Fruit fly (Drosophila melanogaster) ovary, adult (tissue): ENCODE measurements around the gene mRpS30.

Source experiments
- CG17801 ChIP-seq: fragments of 200-800 bp; optimal IDR thresholded peaks from 2 replicates; lab custom pipeline; 2019; ENCODE audit warnings: missing biosample characterization, mild to moderate bottlenecking, missing genetic modification characterization, moderate library complexity; ENCODE audit not compliant: partially characterized antibody

Gene mRpS30

dm6 chrX:15804790-15805189, 18.9 kb downstream of the mRpS30 start:
- no peak for TF ChIP-seq CG17801 (GFP tag; lab: Kevin White, UChicago)

DNA sequence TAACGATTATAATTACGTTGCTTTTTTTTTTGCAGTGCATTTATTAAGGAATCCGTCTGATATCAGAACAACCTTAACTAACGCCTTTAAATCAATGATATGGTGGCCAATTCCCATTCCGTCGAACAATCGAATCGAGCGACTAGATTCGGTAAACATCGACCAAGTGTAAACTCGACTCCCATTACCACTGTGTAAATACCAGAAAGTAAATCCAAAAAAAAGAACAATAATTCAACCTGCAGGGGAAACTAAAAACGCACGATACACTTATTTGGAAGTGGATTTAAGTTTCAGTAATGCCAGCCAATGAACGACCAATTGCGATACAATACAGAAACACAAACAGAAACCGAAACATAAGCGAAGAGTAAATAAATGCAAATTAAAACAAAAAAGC, 19.7 kb downstream of the mRpS30 start:
- no peak for TF ChIP-seq CG17801 (GFP tag; lab: Kevin White, UChicago)

dm6 chrX:15807915-15808314, 22.1 kb downstream of the mRpS30 start:
- no peak for TF ChIP-seq CG17801 (GFP tag; lab: Kevin White, UChicago)

DNA sequence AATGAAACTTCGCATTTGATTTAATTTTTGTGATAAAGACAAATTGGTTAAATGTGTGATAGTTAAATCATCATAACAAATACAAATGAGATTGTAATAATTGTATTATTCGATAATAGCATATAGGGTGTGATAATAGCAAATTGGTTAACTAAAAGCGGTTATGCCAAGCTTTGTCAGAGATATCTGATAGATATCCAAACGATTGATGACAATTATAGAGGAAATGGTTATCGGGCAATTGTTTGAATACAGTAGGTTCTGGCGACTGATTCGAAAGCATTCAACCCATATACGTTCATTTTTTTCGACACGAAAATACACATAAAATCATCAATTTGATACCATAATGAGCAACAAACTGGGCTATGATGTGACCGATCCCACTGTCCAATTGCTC, 23.4 kb downstream of the mRpS30 start, which contains the start of gene CG8509:
Gene CG8509 (plus strand): TSS at position 301 of the 400 bp plus-strand sequence.
- TF ChIP-seq CG17801 (GFP tag; lab: Kevin White, UChicago): no peak

dm6 chrX:15811666-15812614, 26.1 kb downstream of the mRpS30 start:
- TF ChIP-seq CG17801 (GFP tag; lab: Kevin White, UChicago): peak; percentile 84

dm6 chrX:15812615-15812995, 26.8 kb downstream of the mRpS30 start:
- TF ChIP-seq CG17801 (GFP tag; lab: Kevin White, UChicago): no peak

DNA sequence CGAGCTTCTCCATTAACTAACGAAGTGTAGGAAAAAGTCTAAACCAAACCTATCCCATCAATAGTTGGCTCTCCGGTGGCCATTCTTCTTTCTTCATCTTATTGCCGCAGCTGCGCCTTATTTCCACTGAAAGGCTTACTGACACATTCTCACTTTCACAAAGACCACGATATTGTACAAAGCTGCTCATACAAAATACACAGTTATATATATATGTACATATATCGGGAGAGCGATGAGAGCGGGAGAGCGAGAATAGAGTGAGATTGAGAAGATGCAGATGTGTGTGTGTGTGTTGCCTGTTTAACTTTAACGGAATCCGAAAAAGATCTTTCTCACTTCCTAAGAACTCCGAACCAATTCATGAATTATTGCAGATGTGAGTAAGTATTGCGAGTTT, 27.4 kb downstream of the mRpS30 start:
- TF ChIP-seq CG17801 (GFP tag; lab: Kevin White, UChicago): no peak

- TF ChIP-seq CG17801 (GFP tag; lab: Kevin White, UChicago): no peak
Measured at dm6 chrX:15814485-15814884, 28.6 kb downstream of the mRpS30 start.

- no peak for TF ChIP-seq CG17801 (GFP tag; lab: Kevin White, UChicago)
Measured at dm6 chrX:15816127-15816526, 30.3 kb downstream of the mRpS30 start.

dm6 chrX:15816905-15817304, 31.1 kb downstream of the mRpS30 start:
- TF ChIP-seq CG17801 (GFP tag; lab: Kevin White, UChicago): no peak

DNA sequence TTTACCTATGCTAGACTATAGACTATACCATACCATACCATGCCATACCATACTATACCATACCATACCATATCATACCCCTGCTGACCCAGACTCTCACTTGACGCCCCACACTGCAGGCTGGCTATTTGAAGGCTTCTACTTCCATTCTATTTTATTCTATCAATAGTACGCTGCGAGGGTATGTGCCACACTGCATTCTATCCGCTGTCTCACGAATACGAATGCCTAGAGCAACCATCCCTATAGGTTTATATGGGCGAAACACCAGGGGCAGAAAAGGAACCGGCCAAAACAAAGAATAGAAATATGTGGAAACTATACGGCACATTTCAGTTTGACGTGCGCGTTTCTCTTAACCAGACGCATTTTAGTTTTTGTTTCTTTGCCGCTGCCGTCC, 32.0 kb downstream of the mRpS30 start:
- TF ChIP-seq CG17801 (GFP tag; lab: Kevin White, UChicago): no peak

DNA sequence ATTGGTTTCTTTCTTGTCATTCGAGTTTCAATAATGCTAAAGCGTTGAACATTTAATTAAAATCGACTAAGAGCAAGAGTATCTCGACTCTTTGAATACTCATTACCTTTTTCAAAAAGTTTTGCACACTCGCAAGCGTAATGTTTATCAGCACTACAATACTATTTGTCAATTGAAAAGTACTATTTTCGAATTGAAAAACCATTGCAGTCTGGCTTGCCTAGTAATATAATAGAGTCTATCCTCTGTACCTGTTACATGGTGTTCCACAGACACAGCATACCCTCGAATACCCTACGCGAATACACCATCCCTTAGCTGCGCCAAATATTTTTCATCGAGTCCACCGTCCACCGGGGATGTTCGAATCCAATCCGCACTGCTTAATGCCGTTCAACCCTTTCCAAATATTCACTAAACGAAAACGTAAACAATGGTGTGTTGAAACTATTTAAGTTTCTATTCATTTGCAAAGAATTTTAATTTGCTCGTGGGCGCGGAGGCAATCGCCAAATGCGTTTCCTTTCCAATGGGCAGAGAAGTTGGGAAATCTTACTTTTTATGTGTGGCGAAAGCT, 32.8 kb downstream of the mRpS30 start:
- no peak for TF ChIP-seq CG17801 (GFP tag; lab: Kevin White, UChicago)

DNA sequence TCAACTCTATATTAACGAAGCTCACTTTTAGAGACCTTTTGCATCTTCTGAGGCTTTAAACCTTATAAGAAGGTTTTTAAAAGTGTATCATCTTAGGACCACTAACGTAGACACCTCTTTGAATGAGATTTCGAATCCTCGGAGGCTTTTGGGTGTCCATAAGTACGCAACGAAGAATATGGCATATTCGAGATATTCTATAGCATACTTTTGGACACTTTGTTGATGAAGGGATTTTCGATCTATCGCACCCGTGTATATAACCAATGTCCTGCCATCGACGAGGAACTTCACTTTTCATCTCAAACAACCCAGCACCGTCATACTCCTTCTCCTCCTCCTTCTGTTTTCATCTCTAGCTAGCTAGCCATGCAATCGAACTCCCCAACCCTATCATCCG, 36.5 kb downstream of the mRpS30 start:
- no peak for TF ChIP-seq CG17801 (GFP tag; lab: Kevin White, UChicago)

DNA sequence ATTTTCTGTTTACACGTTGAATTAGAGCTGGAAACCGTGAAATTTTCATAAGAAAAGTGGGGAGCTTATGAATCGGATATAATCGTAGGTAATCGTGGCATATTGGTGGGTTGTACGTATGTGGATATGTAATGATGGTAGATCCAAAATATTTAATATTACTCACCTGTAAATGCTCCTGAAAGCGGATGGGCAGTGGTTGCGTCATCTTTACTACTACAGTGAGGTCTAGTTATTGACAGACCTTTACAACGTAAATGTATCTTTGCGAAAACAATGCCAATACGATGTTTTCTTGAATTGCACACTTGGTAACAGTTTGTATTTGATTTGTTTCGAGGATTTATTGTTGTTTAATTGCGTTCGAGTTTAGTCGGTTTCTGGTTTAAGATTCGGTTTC, 48.1 kb downstream of the mRpS30 start:
- no peak for TF ChIP-seq CG17801 (GFP tag; lab: Kevin White, UChicago)

DNA sequence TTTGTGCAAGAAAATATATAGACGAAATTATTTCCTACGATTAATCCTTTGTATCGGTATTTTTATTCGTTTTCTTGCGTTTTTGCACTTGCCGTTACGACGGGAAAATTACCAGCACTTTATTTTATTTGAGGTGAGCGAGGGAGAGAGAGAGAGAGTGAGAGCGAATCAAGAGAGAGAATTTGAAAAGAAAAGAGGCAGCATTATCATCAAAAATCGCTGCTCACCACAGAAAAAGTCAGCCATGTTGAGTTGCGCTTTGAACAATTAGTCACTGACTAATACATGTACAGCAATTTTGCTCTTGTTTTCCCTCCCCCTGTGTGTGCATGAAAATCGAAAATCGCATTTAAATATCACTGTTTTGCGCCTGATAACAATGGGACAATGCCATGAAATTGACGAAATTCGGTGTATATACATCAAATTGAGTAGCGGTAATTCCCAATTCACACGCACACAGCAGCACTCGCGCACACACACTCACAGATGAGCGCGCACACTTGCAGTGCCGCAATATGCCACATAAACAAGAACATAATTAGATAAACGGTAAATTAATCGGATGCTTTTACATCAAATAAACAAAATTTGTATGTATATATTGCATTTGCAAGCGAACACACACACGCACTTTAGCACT, 48.9 kb downstream of the mRpS30 start:
- no peak for TF ChIP-seq CG17801 (GFP tag; lab: Kevin White, UChicago)
